Fruit fly (Drosophila melanogaster) whole organism, pupa: Measurements from ENCODE around the gene dsx.

Experiments
- CG10348 ChIP-seq: fragments of 200-800 bp; sonication (Bioruptor generic); IDR thresholded peaks from 2 replicates; pipeline ENCODE4 v1.3.6; 2022; ENCODE audit warnings: missing biosample characterization, missing genetic modification characterization
- CG12605 ChIP-seq: fragments of 200-800 bp; sonication (Bioruptor generic); IDR thresholded peaks from 2 replicates; pipeline ENCODE4 v1.3.6; 2022; ENCODE audit warnings: missing biosample characterization, missing genetic modification characterization
- CG13204 ChIP-seq: fragments of 200-800 bp; sonication (Bioruptor generic); optimal IDR thresholded peaks from 2 replicates; lab custom pipeline; 2018; ENCODE audit warnings: missing biosample characterization, mild to moderate bottlenecking, missing genetic modification characterization, moderate library complexity
- CG14655 ChIP-seq: fragments of 200-800 bp; sonication (Bioruptor generic); optimal IDR thresholded peaks from 3 replicates; lab custom pipeline; 2017; ENCODE audit warnings: mild to moderate bottlenecking, missing biosample characterization, missing genetic modification reagents, missing genetic modification characterization
- CG15710 ChIP-seq: fragments of 200-800 bp; sonication (Bioruptor generic); optimal IDR thresholded peaks from 2 replicates; lab custom pipeline; 2018; ENCODE audit warnings: missing biosample characterization, mild to moderate bottlenecking, missing genetic modification characterization, moderate library complexity
- CG17806 ChIP-seq: fragments of 200-800 bp; sonication (Bioruptor generic); optimal IDR thresholded peaks from 2 replicates; lab custom pipeline; 2018; ENCODE audit warnings: missing biosample characterization, mild to moderate bottlenecking, missing genetic modification characterization, moderate library complexity
- CG32121 ChIP-seq: fragments of 200-800 bp; sonication (Bioruptor generic); IDR thresholded peaks from 2 replicates; pipeline ENCODE4 v1.3.6; 2022; ENCODE audit warnings: missing biosample characterization, missing genetic modification characterization
- CG34367 ChIP-seq: fragments of 200-800 bp; sonication (Bioruptor generic); optimal IDR thresholded peaks from 2 replicates; lab custom pipeline; 2018; ENCODE audit warnings: missing biosample characterization, mild to moderate bottlenecking, missing genetic modification characterization
- CG4496 ChIP-seq: fragments of 200-800 bp; sonication (Bioruptor generic); IDR thresholded peaks from 3 replicates; pipeline ENCODE4 v1.3.6; 2022; ENCODE audit warnings: missing biosample characterization, missing genetic modification characterization
- CG8159 ChIP-seq: fragments of 200-800 bp; sonication (Bioruptor generic); optimal IDR thresholded peaks from 3 replicates; lab custom pipeline; 2018; ENCODE audit warnings: missing biosample characterization, mild to moderate bottlenecking, missing genetic modification characterization, moderate library complexity
- CG8301 ChIP-seq: fragments of 200-800 bp; sonication (Bioruptor generic); optimal IDR thresholded peaks from 2 replicates; lab custom pipeline; 2018; ENCODE audit warnings: missing biosample characterization, mild to moderate bottlenecking, missing genetic modification characterization
- CG9948 ChIP-seq: fragments of 200-800 bp; sonication (Bioruptor generic); optimal IDR thresholded peaks from 2 replicates; lab custom pipeline; 2018; ENCODE audit warnings: missing biosample characterization, mild to moderate bottlenecking, missing genetic modification characterization, moderate library complexity
- D1 ChIP-seq: fragments of 200-800 bp; sonication (Bioruptor generic); optimal IDR thresholded peaks from 2 replicates; lab custom pipeline; 2018; ENCODE audit warnings: missing biosample characterization, mild to moderate bottlenecking, missing genetic modification characterization, moderate library complexity
- EcR ChIP-seq: fragments of 200-800 bp; sonication (Bioruptor generic); optimal IDR thresholded peaks from 3 replicates; lab custom pipeline; 2019; ENCODE audit warnings: missing biosample characterization, missing genetic modification characterization, mild to moderate bottlenecking, moderate library complexity, missing genetic modification reagents
- Ets98B ChIP-seq: fragments of 200-800 bp; sonication (Bioruptor generic); IDR thresholded peaks from 2 replicates; pipeline ENCODE4 v1.3.6; 2022; ENCODE audit warnings: missing biosample characterization, missing genetic modification characterization
- Pif1A ChIP-seq: fragments of 200-800 bp; sonication (Bioruptor generic); optimal IDR thresholded peaks from 3 replicates; lab custom pipeline; 2016; ENCODE audit warnings: missing biosample characterization, missing genetic modification characterization
- Pif1B ChIP-seq: fragments of 200-800 bp; sonication (Bioruptor generic); optimal IDR thresholded peaks from 3 replicates; lab custom pipeline; 2016; ENCODE audit warnings: missing biosample characterization, missing genetic modification characterization
- Snoo ChIP-seq: fragments of 200-800 bp; sonication (Bioruptor generic); optimal IDR thresholded peaks from 3 replicates; lab custom pipeline; 2017; ENCODE audit warnings: missing biosample characterization, mild to moderate bottlenecking, missing genetic modification characterization, inconsistent platforms
- fd96Ca ChIP-seq: fragments of 200-800 bp; sonication (Bioruptor generic); IDR thresholded peaks from 3 replicates; pipeline ENCODE4 v1.3.6; 2022; ENCODE audit warnings: missing biosample characterization, missing genetic modification characterization
- gl ChIP-seq: fragments of 200-800 bp; sonication (Bioruptor generic); optimal IDR thresholded peaks from 2 replicates; lab custom pipeline; 2018; ENCODE audit warnings: missing biosample characterization, mild to moderate bottlenecking, missing genetic modification characterization
- rn ChIP-seq: fragments of 200-800 bp; sonication (Bioruptor generic); IDR thresholded peaks from 2 replicates; pipeline ENCODE4 v1.3.6; 2022; ENCODE audit warnings: missing biosample characterization, missing genetic modification characterization

The dsx gene

DNA sequence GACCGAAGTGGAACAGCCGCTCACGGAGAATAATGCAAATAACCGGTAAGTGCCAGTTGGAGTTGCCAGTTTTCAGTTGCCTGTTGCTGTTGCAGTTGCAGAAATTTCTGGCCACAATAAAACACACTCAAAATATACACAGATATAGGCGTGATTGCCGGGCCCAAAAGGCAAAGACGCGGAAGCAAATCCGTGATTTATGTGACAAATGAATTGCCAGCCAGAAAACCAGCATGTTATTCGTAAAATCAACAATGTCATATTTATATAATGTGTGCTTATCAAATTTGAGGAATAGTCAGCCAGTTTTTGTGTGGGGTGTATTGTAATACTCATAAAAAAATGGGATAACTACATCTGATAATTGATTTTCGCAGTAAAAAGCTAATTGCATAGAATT is 72.6 kb downstream of the dsx start:
- no peak for TF ChIP-seq CG4496 (GFP tag; lab: Robert Waterston, UW)
- peak; percentile 18 for TF ChIP-seq CG14655
- TF ChIP-seq gl (tag; lab: Kevin White, UChicago), result no peak
- TF ChIP-seq fd96Ca (GFP tag; lab: Robert Waterston, UW), result 0 out of 3 replicates have a peak, but pooled peaks have one; percentile 42

- TF ChIP-seq D1 (tag; lab: Kevin White, UChicago) (no peak), Pif1A (GFP tag; lab: Kevin White, UChicago) (peak; percentile 53), rn (GFP tag; lab: Robert Waterston, UW) (peak; percentile 61; the same call in 1 of the 2 replicates), CG32121 (GFP tag; lab: Robert Waterston, UW) (peak; percentile 88), Pif1B (peak; percentile 62), CG10348 (GFP tag; lab: Robert Waterston, UW) (no peak), CG17806 (tag; lab: Kevin White, UChicago) (peak; percentile 27), Ets98B (peak; percentile 79), CG12605 (GFP tag; lab: Robert Waterston, UW) (peak; percentile 71), CG13204 (peak; percentile 17), CG4496 (GFP tag; lab: Robert Waterston, UW) (peak; percentile 87), CG34367 (no peak), CG14655 (peak; percentile 39), CG8159 (tag; lab: Kevin White, UChicago) (peak; percentile 3), CG15710 (tag; lab: Kevin White, UChicago) (peak; percentile 1), EcR (no peak), fd96Ca (GFP tag; lab: Robert Waterston, UW) (peak; percentile 84), Snoo (peak; percentile 11), CG9948 (tag; lab: Kevin White, UChicago) (no peak), CG8301 (tag; lab: Kevin White, UChicago) (peak; percentile 1), gl (tag; lab: Kevin White, UChicago) (no peak)
Observed at dm6 chr3R:7892246-7893000, 74.8 kb downstream of the dsx start.

DNA sequence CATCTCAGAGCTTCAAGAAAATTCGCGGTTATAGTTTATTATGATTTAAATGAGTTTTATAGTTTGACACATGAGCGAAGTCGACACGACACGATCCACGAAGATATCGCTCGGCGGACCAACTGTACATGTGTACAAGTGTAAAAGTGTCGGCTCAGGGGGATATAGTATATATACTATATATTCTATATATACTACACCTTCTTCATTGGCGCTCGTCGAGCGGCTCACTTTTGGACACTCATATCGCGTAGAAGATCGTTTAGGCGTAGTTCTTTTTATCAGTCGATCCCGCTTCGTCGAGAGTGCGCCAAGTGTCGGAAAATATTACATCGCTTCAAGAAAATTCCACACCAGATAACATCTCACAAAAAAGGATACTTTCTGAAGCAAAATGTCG is 76.2 kb downstream of the dsx start, which contains the start of gene wtrw:
TSS of gene wtrw (plus strand) at position 301 of the 400 bp plus-strand sequence.
- TF ChIP-seq Pif1B (no peak), CG9948 (tag; lab: Kevin White, UChicago) (no peak), CG12605 (GFP tag; lab: Robert Waterston, UW) (no peak), D1 (tag; lab: Kevin White, UChicago) (no peak), CG17806 (tag; lab: Kevin White, UChicago) (no peak), gl (tag; lab: Kevin White, UChicago) (no peak), EcR (no peak), CG8301 (tag; lab: Kevin White, UChicago) (no peak), CG8159 (tag; lab: Kevin White, UChicago) (no peak), CG4496 (GFP tag; lab: Robert Waterston, UW) (no peak)

dm6 chr3R:7886859-7887190 is 80.4 kb downstream of the dsx start, which contains the start of gene ArgRS-m:
TSS of gene ArgRS-m (plus strand) at chr3R:7887045.
- TF ChIP-seq CG34367 (peak; percentile 30), Ets98B (peak; percentile 61; the same call in 1 of the 2 replicates), D1 (tag; lab: Kevin White, UChicago) (no peak), CG13204 (no peak), CG8159 (tag; lab: Kevin White, UChicago) (peak; percentile 20), CG9948 (tag; lab: Kevin White, UChicago) (peak; percentile 40), CG14655 (peak; percentile 37), CG10348 (GFP tag; lab: Robert Waterston, UW) (no peak), CG32121 (GFP tag; lab: Robert Waterston, UW) (peak; percentile 47; the same call in 1 of the 2 replicates), CG4496 (GFP tag; lab: Robert Waterston, UW) (peak; percentile 82), CG17806 (tag; lab: Kevin White, UChicago) (peak; percentile 2), Pif1B (peak; percentile 12), fd96Ca (GFP tag; lab: Robert Waterston, UW) (peak; percentile 48; the same call in 1 of the 3 replicates), CG15710 (tag; lab: Kevin White, UChicago) (peak; percentile 31)

DNA sequence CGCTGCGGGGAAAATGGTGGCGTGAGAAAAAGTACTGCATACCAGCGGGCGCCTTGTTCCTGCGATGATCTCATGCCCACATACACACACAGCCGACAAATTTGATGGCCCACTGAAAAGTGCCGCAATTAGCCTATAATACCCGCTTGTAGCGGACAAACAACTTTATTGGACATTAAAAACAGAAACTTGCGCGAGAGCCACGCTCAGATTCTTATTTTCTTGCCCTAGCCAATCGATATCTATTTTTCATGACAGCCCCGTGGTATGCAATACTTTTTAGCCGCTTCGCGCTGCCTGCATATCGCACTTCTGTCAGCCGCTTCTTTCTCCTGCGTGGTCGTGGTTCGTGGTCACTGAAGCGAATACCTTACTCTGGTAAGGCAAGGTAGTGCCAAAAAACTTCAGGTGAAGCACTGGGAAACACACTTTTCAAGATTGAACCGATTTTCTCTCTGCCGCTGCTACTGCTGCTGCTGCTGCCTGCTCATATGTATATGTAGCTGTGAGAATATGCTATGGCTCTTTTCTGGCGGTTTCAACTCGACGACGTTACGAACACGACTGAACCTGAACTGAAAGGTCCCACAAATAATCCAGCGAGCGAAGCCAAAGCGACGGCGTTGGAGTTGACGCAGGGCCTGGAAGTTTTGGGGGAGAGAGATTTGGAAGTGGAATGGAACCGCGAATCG is 80.9 kb downstream of the dsx start, which contains the start of gene CG17816:
TSS of gene CG17816 (minus strand) at position 567 of the 692 bp plus-strand sequence.
- TF ChIP-seq CG10348 (GFP tag; lab: Robert Waterston, UW) (no peak), CG4496 (GFP tag; lab: Robert Waterston, UW) (peak; percentile 61; the same call in 2 of the 3 replicates), CG15710 (tag; lab: Kevin White, UChicago) (no peak), CG8159 (tag; lab: Kevin White, UChicago) (no peak), EcR (peak; percentile 28), CG13204 (peak; percentile 12)

DNA sequence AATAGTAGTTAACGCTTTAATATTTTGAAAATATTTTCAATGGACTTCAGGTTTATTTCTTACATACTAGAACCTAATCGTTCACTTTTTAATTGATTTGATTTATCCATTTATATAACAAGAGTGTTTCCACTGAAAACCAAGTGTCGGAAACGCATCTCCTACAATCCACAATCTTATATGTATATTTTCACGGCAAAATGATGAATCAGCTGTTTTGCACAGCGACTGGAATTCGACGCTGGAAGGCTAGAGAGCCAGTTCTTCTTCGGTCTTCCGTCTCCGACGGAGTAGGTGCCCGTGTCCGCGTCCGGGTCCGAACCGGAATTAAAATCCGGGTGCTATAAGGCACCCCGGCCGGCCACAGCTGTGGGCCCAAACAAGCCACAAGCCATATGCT is 82.8 kb downstream of the dsx start:
- TF ChIP-seq CG32121 (GFP tag; lab: Robert Waterston, UW) (no peak), CG15710 (tag; lab: Kevin White, UChicago) (no peak), Pif1B (no peak), gl (tag; lab: Kevin White, UChicago) (no peak), EcR (no peak), CG10348 (GFP tag; lab: Robert Waterston, UW) (no peak), CG8159 (tag; lab: Kevin White, UChicago) (no peak), Pif1A (GFP tag; lab: Kevin White, UChicago) (no peak), CG4496 (GFP tag; lab: Robert Waterston, UW) (no peak)
